Worm (Caenorhabditis elegans) whole organism, L3 larva: ENCODE results near the gene T10F2.5.

Source experiments
- ZK546.5 ChIP-seq: sonication (generic microtip); optimal IDR thresholded peaks from 2 replicates; lab custom pipeline; 2017; ENCODE audit warnings: missing biosample characterization, missing genetic modification characterization
- ama-1 ChIP-seq: fragments of 150-350 bp; optimal IDR thresholded peaks from 2 replicates; lab custom pipeline; 2018
- ceh-82 ChIP-seq: fragments of 150-350 bp; optimal IDR thresholded peaks from 2 replicates; lab custom pipeline; 2014; ENCODE audit warnings: missing biosample characterization, missing genetic modification characterization
- daf-12 ChIP-seq: fragments of 150-350 bp; optimal IDR thresholded peaks from 2 replicates; lab custom pipeline; 2014; ENCODE audit warnings: missing biosample characterization, missing genetic modification reagents, missing genetic modification characterization
- fkh-10 ChIP-seq: sonication (generic microtip); optimal IDR thresholded peaks from 2 replicates; lab custom pipeline; 2017; ENCODE audit warnings: missing biosample characterization, missing genetic modification reagents, missing genetic modification characterization
- fos-1 ChIP-seq: fragments of 150-350 bp; optimal IDR thresholded peaks from 2 replicates; lab custom pipeline; 2014; ENCODE audit warnings: missing biosample characterization, missing genetic modification characterization
- lin-15B ChIP-seq: fragments of 150-350 bp; optimal IDR thresholded peaks from 2 replicates; lab custom pipeline; 2014; ENCODE audit warnings: missing biosample characterization, missing genetic modification characterization
- nhr-11 ChIP-seq: fragments of 150-350 bp; optimal IDR thresholded peaks from 2 replicates; lab custom pipeline; 2014; ENCODE audit warnings: missing biosample characterization, missing genetic modification characterization
- nhr-237 ChIP-seq: fragments of 150-350 bp; optimal IDR thresholded peaks from 2 replicates; lab custom pipeline; 2014; ENCODE audit warnings: missing biosample characterization, missing genetic modification characterization
- nhr-25 ChIP-seq: sonication (generic microtip); optimal IDR thresholded peaks from 2 replicates; lab custom pipeline; 2017; ENCODE audit warnings: missing biosample characterization, missing genetic modification characterization
- skn-1 ChIP-seq: fragments of 150-350 bp; optimal IDR thresholded peaks from 2 replicates; lab custom pipeline; 2014; ENCODE audit warnings: missing biosample characterization, missing genetic modification characterization
- snpc-4 ChIP-seq: fragments of 150-350 bp; optimal IDR thresholded peaks from 2 replicates; lab custom pipeline; 2014; ENCODE audit warnings: missing biosample characterization, missing genetic modification characterization
- unc-62 ChIP-seq: fragments of 150-350 bp; sonication (generic microtip); optimal IDR thresholded peaks from 4 replicates; lab custom pipeline; 2014; ENCODE audit warnings: missing biosample characterization, missing genetic modification reagents, missing genetic modification characterization
- zag-1 ChIP-seq: fragments of 150-350 bp; optimal IDR thresholded peaks from 2 replicates; lab custom pipeline; 2014; ENCODE audit warnings: missing biosample characterization, missing genetic modification characterization

- TF ChIP-seq daf-12 (no peak), nhr-11 (tag; lab: Kevin White, UChicago) (no peak), lin-15B (no peak), fkh-10 (no peak), ceh-82 (tag; lab: Kevin White, UChicago) (no peak), nhr-237 (tag; lab: Kevin White, UChicago) (no peak), unc-62 (no peak), ZK546.5 (tag; lab: Kevin White, UChicago) (no peak), skn-1 (tag; lab: Kevin White, UChicago) (no peak), nhr-25 (no peak), fos-1 (tag; lab: Kevin White, UChicago) (no peak), zag-1 (no peak), snpc-4 (no peak), ama-1 (lab: Kevin White, UChicago) (no peak)
Observed at ce11 chrIII:5203310-5203709, 43.9 kb upstream of the T10F2.5 start.
